Fruit fly (Drosophila melanogaster) whole organism, embryonic: ENCODE results near the gene CG42764.

Source experiments
- Awh ChIP-seq: fragments of 200-800 bp; sonication (Bioruptor generic); IDR thresholded peaks from 2 replicates; pipeline ENCODE4, ENCODE4 v1.3.6; 2022; ENCODE audit warnings: missing biosample characterization, missing genetic modification characterization
- BEAF-32 ChIP-seq: fragments of 200-800 bp; sonication (Bioruptor generic); optimal IDR thresholded peaks from 3 replicates; lab custom pipeline; 2017; ENCODE audit warnings: missing biosample characterization, missing genetic modification characterization, mild to moderate bottlenecking, moderate library complexity, missing genetic modification reagents
- CG1024 ChIP-seq: fragments of 200-800 bp; sonication (Bioruptor generic); IDR thresholded peaks from 2 replicates; pipeline ENCODE4 v1.3.6; 2022; ENCODE audit warnings: missing biosample characterization, missing genetic modification characterization
- CG10431 ChIP-seq: fragments of 200-800 bp; sonication (Bioruptor generic); optimal IDR thresholded peaks from 3 replicates; lab custom pipeline; 2018; ENCODE audit warnings: missing biosample characterization, mild to moderate bottlenecking, missing genetic modification characterization
- CG11504 ChIP-seq: fragments of 200-800 bp; sonication (Bioruptor generic); optimal IDR thresholded peaks from 3 replicates; lab custom pipeline; 2019; ENCODE audit warnings: missing biosample characterization, mild to moderate bottlenecking, missing genetic modification characterization, moderate library complexity
- CG12104 ChIP-seq: fragments of 200-800 bp; sonication (Bioruptor generic); optimal IDR thresholded peaks from 3 replicates; lab custom pipeline; 2016; ENCODE audit warnings: missing biosample characterization, missing genetic modification characterization
- CG12299 ChIP-seq: fragments of 200-800 bp; sonication (Bioruptor generic); optimal IDR thresholded peaks from 2 replicates; lab custom pipeline; 2018; ENCODE audit warnings: missing biosample characterization, mild to moderate bottlenecking, missing genetic modification characterization
- CG14050 ChIP-seq: fragments of 200-800 bp; sonication (Bioruptor generic); IDR thresholded peaks from 3 replicates; pipeline ENCODE4 v1.3.6; 2022; ENCODE audit warnings: missing biosample characterization, missing genetic modification characterization
- CG15696 ChIP-seq: fragments of 200-800 bp; sonication (Bioruptor generic); optimal IDR thresholded peaks from 2 replicates; lab custom pipeline; 2019; ENCODE audit warnings: missing biosample characterization, mild to moderate bottlenecking, missing genetic modification characterization, moderate library complexity
- CG1792 ChIP-seq: fragments of 200-800 bp; sonication (Bioruptor generic); optimal IDR thresholded peaks from 2 replicates; lab custom pipeline; 2016; ENCODE audit warnings: missing biosample characterization, missing genetic modification characterization
- CG2678 ChIP-seq: fragments of 200-800 bp; sonication (Bioruptor generic); optimal IDR thresholded peaks from 3 replicates; lab custom pipeline; 2019; ENCODE audit warnings: missing biosample characterization, mild to moderate bottlenecking, missing genetic modification characterization, moderate library complexity
- CG2875 ChIP-seq: fragments of 200-800 bp; sonication (Bioruptor generic); optimal IDR thresholded peaks from 2 replicates; lab custom pipeline; 2017; ENCODE audit warnings: missing biosample characterization, mild to moderate bottlenecking, missing genetic modification characterization, missing genetic modification reagents
- CG3065 ChIP-seq: fragments of 200-800 bp; sonication (Bioruptor generic); optimal IDR thresholded peaks from 2 replicates; lab custom pipeline; 2016; ENCODE audit warnings: missing biosample characterization, missing genetic modification characterization
- CG31224 ChIP-seq: fragments of 200-800 bp; sonication (Bioruptor generic); IDR thresholded peaks from 2 replicates; pipeline ENCODE4 v1.3.6; 2022; ENCODE audit warnings: missing biosample characterization, missing genetic modification characterization
- CG34376 ChIP-seq: fragments of 200-800 bp; sonication (Bioruptor generic); optimal IDR thresholded peaks from 2 replicates; lab custom pipeline; 2018; ENCODE audit warnings: missing biosample characterization, mild to moderate bottlenecking, missing genetic modification characterization
- CG3847 ChIP-seq: fragments of 200-800 bp; sonication (Bioruptor generic); IDR thresholded peaks from 2 replicates; pipeline ENCODE4 v1.3.6; 2022; ENCODE audit warnings: missing biosample characterization, missing genetic modification characterization
- CG4282 ChIP-seq: fragments of 200-800 bp; sonication (Bioruptor generic); optimal IDR thresholded peaks from 2 replicates; lab custom pipeline; 2016; ENCODE audit warnings: missing biosample characterization, missing genetic modification characterization
- CG6854 ChIP-seq: fragments of 200-800 bp; sonication (Bioruptor generic); optimal IDR thresholded peaks from 3 replicates; lab custom pipeline; 2017; ENCODE audit warnings: missing biosample characterization, mild to moderate bottlenecking, missing genetic modification characterization
- CG7271 ChIP-seq: fragments of 200-800 bp; sonication (Bioruptor generic); optimal IDR thresholded peaks from 2 replicates; lab custom pipeline; 2018; ENCODE audit warnings: missing biosample characterization, mild to moderate bottlenecking, missing genetic modification characterization, moderate library complexity
- CG7987 ChIP-seq: fragments of 200-800 bp; sonication (Bioruptor generic); optimal IDR thresholded peaks from 2 replicates; lab custom pipeline; 2018; ENCODE audit warnings: missing biosample characterization, mild to moderate bottlenecking, missing genetic modification characterization, moderate library complexity
- CG9727 ChIP-seq: fragments of 200-800 bp; sonication (Bioruptor generic); optimal IDR thresholded peaks from 3 replicates; lab custom pipeline; 2017; ENCODE audit warnings: missing biosample characterization, mild to moderate bottlenecking, missing genetic modification characterization
- CG9876 ChIP-seq: fragments of 200-800 bp; sonication (Bioruptor generic); optimal IDR thresholded peaks from 2 replicates; lab custom pipeline; 2016; ENCODE audit warnings: missing biosample characterization, missing genetic modification characterization
- Doc2 ChIP-seq: fragments of 200-800 bp; sonication (Bioruptor generic); IDR thresholded peaks from 2 replicates; pipeline ENCODE4 v1.3.6; 2022; ENCODE audit warnings: missing biosample characterization, missing genetic modification characterization
- Doc3 ChIP-seq: fragments of 200-800 bp; sonication (Bioruptor generic); IDR thresholded peaks from 3 replicates; pipeline ENCODE4 v1.3.6; 2022; ENCODE audit warnings: missing biosample characterization, missing genetic modification characterization; ENCODE audit not compliant: partially characterized antibody
- E2f2 ChIP-seq: fragments of 200-800 bp; sonication (Bioruptor generic); IDR thresholded peaks from 2 replicates; pipeline ENCODE4 v1.3.6; 2022; ENCODE audit warnings: missing biosample characterization, missing genetic modification characterization
- HHEX ChIP-seq: fragments of 200-800 bp; sonication (Bioruptor generic); optimal IDR thresholded peaks from 3 replicates; lab custom pipeline; 2017; ENCODE audit warnings: missing biosample characterization, mild to moderate bottlenecking, missing genetic modification characterization, missing genetic modification reagents
- Hmx ChIP-seq: fragments of 200-800 bp; sonication (Bioruptor generic); optimal IDR thresholded peaks from 2 replicates; lab custom pipeline; 2016; ENCODE audit warnings: missing biosample characterization, missing genetic modification characterization
- Lim3 ChIP-seq: fragments of 200-800 bp; sonication (Bioruptor generic); IDR thresholded peaks from 2 replicates; pipeline ENCODE4 v1.3.6; 2022; ENCODE audit warnings: missing biosample characterization, missing genetic modification characterization
- NFAT ChIP-seq: fragments of 200-800 bp; sonication (Bioruptor generic); IDR thresholded peaks from 2 replicates; pipeline ENCODE4 v1.3.6; 2022; ENCODE audit warnings: missing biosample characterization, missing genetic modification characterization
- Neu2 ChIP-seq: fragments of 200-800 bp; sonication (Bioruptor generic); optimal IDR thresholded peaks from 3 replicates; lab custom pipeline; 2016; ENCODE audit warnings: missing biosample characterization, missing genetic modification characterization, borderline replicate concordance
- Nf-YC ChIP-seq: fragments of 200-800 bp; optimal IDR thresholded peaks from 3 replicates; lab custom pipeline; 2019; ENCODE audit warnings: missing biosample characterization, mild to moderate bottlenecking, missing genetic modification characterization, moderate library complexity
- ap ChIP-seq: fragments of 200-800 bp; sonication (Bioruptor generic); IDR thresholded peaks from 2 replicates; pipeline ENCODE4 v1.3.6; 2022; ENCODE audit warnings: missing biosample characterization, missing genetic modification characterization
- bowl ChIP-seq: fragments of 200-800 bp; sonication (Bioruptor generic); IDR thresholded peaks from 2 replicates; pipeline ENCODE4 v1.3.6; 2022; ENCODE audit warnings: missing biosample characterization, missing genetic modification characterization
- bsh ChIP-seq, 2 experiments: fragments of 200-800 bp; sonication (Bioruptor generic); optimal IDR thresholded peaks; 2 replicates each; lab custom pipeline; 2017 to 2018; ENCODE audit warnings: mild to moderate bottlenecking in 2 of 2, missing biosample characterization in 2 of 2, missing genetic modification characterization in 2 of 2, moderate library complexity in 1 of 2
- chinmo ChIP-seq: fragments of 200-800 bp; sonication (Bioruptor generic); IDR thresholded peaks from 4 replicates; pipeline ENCODE4 v1.3.6; 2022; ENCODE audit warnings: missing biosample characterization, missing genetic modification characterization; ENCODE audit not compliant: partially characterized antibody
- chm ChIP-seq: fragments of 200-800 bp; sonication (Bioruptor generic); IDR thresholded peaks from 2 replicates; pipeline ENCODE4 v1.3.6; 2022; ENCODE audit warnings: missing biosample characterization, missing genetic modification characterization
- fru ChIP-seq: fragments of >200 bp; optimal IDR thresholded peaks from 2 replicates; lab custom pipeline; 2017
- gce ChIP-seq: fragments of 200-800 bp; sonication (Bioruptor generic); IDR thresholded peaks from 3 replicates; pipeline ENCODE4 v1.3.6; 2022; ENCODE audit warnings: missing biosample characterization, missing genetic modification characterization
- gsb ChIP-seq: fragments of 200-800 bp; sonication (Bioruptor generic); IDR thresholded peaks from 2 replicates; pipeline ENCODE4 v1.3.6; 2022; ENCODE audit warnings: missing biosample characterization, missing genetic modification characterization
- ham ChIP-seq: fragments of 200-800 bp; sonication (Bioruptor generic); IDR thresholded peaks from 2 replicates; pipeline ENCODE4 v1.3.6; 2022; ENCODE audit warnings: missing biosample characterization, missing genetic modification characterization
- hbn ChIP-seq: fragments of 200-800 bp; sonication (Bioruptor generic); IDR thresholded peaks from 2 replicates; pipeline ENCODE4 v1.3.6; 2022; ENCODE audit warnings: missing biosample characterization, missing genetic modification characterization; ENCODE audit not compliant: partially characterized antibody
- knrl ChIP-seq: fragments of 200-800 bp; sonication (Bioruptor generic); IDR thresholded peaks from 3 replicates; pipeline ENCODE4 v1.3.6; 2022; ENCODE audit warnings: missing biosample characterization, missing genetic modification characterization; ENCODE audit not compliant: partially characterized antibody
- psq ChIP-seq: fragments of 200-800 bp; sonication (Bioruptor generic); optimal IDR thresholded peaks from 2 replicates; lab custom pipeline; 2017; ENCODE audit warnings: missing biosample characterization, missing genetic modification characterization
- run ChIP-seq: fragments of 200-800 bp; sonication (Bioruptor generic); optimal IDR thresholded peaks from 3 replicates; lab custom pipeline; 2018; ENCODE audit warnings: missing biosample characterization, mild to moderate bottlenecking, missing genetic modification characterization
- sd ChIP-seq: fragments of 200-800 bp; sonication (Bioruptor generic); optimal IDR thresholded peaks from 3 replicates; lab custom pipeline; 2018; ENCODE audit warnings: missing biosample characterization, mild to moderate bottlenecking, missing genetic modification characterization, moderate library complexity
- sug ChIP-seq: fragments of 200-800 bp; optimal IDR thresholded peaks from 2 replicates; lab custom pipeline; 2019; ENCODE audit warnings: missing biosample characterization, mild to moderate bottlenecking, missing genetic modification characterization, moderate library complexity
- tap ChIP-seq: fragments of 200-800 bp; optimal IDR thresholded peaks from 3 replicates; lab custom pipeline; 2019; ENCODE audit warnings: missing biosample characterization, mild to moderate bottlenecking, missing genetic modification characterization, moderate library complexity
- tgo ChIP-seq: fragments of 200-800 bp; sonication (Bioruptor generic); IDR thresholded peaks from 3 replicates; pipeline ENCODE4 v1.3.6; 2022; ENCODE audit warnings: missing biosample characterization, missing genetic modification characterization
- tin ChIP-seq: fragments of 200-800 bp; sonication (Bioruptor generic); optimal IDR thresholded peaks from 3 replicates; lab custom pipeline; 2016; ENCODE audit warnings: missing biosample characterization, missing genetic modification characterization

CG42764 gene

DNA sequence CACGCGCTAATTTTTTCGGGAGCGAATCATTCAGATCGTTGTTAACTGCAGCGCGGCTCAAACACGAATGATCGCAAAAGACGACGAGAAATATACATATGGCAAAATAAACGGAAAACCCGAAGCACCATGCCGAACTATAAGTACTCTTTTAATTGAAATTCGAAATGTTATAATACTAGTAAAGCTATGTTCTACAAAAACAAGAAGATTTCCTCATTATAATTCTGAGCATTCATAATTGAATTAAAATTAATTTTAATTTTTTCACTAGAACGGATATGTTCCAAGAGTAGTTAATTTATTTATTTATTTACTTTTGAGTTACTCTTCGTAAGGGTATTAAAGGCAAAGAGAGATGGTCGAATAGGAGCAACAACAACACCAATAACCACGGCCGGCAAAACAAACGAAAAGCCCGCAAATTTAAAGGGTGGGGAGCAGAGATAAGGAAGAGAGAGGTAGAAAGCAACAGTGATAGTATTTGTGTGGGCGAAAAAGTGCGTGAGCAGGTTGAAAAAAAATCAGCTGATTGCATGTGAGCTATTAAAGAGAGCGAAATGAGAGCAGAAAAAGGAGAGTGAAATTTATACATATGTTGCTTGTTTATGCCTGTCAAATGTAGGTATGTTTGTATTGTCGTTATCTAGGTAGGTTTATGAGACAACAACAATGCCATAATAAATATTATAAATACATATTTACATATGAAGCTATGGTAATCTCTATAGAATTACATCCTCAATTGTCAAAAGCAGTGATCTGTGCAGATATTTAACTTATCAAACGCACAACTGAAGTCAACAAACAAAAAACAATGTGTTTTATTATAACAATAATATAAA, 27.8 kb upstream of the CG42764 start (continued):
- TF ChIP-seq CG7987 (no peak), Doc2 (GFP tag; lab: Robert Waterston, UW) (no peak), ap (GFP tag; lab: Robert Waterston, UW) (peak; percentile 56), CG1024 (no peak), fru (no peak), gsb (GFP tag; lab: Robert Waterston, UW) (0 out of 2 replicates have a peak, but pooled peaks have one; percentile 41), hbn (GFP tag; lab: Robert Waterston, UW) (no peak), tgo (peak; percentile 86), CG12299 (tag; lab: Kevin White, UChicago) (no peak), CG2678 (tag; lab: Kevin White, UChicago) (peak; percentile 85), run (tag; lab: Kevin White, UChicago) (peak; percentile 57), tin (GFP tag; lab: Kevin White, UChicago) (peak; percentile 50), CG10431 (GFP tag; lab: Kevin White, UChicago) (peak; percentile 37), CG14050 (peak; percentile 67), CG31224 (GFP tag; lab: Robert Waterston, UW) (peak; percentile 77), CG9727 (peak; percentile 73), chinmo (GFP tag; lab: Robert Waterston, UW) (0 out of 4 replicates have a peak, but pooled peaks have one; percentile 30), CG3065 (GFP tag; lab: Kevin White, UChicago) (no peak), bsh (GFP tag; optimal IDR thresholded peaks at IDR 0.05; lab: Kevin White, UChicago) (peak; percentile 32 to 57), CG4282 (GFP tag; lab: Kevin White, UChicago) (no peak), CG11504 (peak; percentile 90), CG3847 (GFP tag; lab: Robert Waterston, UW) (peak; percentile 72), Awh (GFP tag; lab: Robert Waterston, UW) (peak; percentile 56), CG12104 (GFP tag; lab: Kevin White, UChicago) (peak; percentile 60), BEAF-32 (GFP tag; lab: Kevin White, UChicago) (no peak), Lim3 (GFP tag; lab: Robert Waterston, UW) (no peak; the same call in 1 of the 2 replicates), CG9876 (GFP tag; lab: Kevin White, UChicago) (no peak), psq (GFP tag; lab: Kevin White, UChicago) (peak; percentile 39), CG15696 (tag; lab: Kevin White, UChicago) (peak; percentile 35), CG1792 (GFP tag; lab: Kevin White, UChicago) (peak; percentile 13)
- TF ChIP-seq, all 482 proteins: peak for 304

DNA sequence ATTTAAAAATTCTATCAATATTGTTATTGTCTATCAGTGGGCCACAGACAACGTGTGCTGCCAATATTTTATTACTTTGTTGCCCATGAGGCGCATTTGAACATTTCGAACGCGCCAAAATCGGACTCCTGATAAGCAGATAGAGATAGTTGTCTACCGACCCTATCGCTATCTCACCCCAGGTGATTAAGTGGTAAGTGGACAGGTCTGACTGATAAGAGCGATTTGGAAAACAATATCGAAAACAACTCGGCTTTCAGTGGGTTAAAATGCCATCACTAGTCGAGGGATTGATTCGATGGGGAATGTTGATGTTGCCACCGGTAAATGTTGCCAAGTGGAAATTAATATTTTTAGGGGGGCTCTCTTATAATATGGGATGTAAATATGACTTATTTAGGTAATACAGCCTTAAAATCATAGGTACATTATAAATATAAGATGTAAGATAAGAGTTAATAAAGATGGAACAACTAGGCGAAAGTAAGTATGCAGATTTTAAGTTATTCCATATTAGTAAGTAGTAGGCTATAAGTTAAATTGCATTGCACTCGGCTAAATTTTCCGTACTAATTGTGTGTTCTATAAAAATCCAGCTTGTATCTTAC, 25.8 kb upstream of the CG42764 start, which contains the start of gene ND-39:
TSS of gene ND-39 (plus strand) at position 558 of the 608 bp plus-strand sequence.
- TF ChIP-seq Neu2 (GFP tag; lab: Kevin White, UChicago) (peak; percentile 75), CG2875 (GFP tag; lab: Kevin White, UChicago) (no peak), chm (no peak), bowl (GFP tag; lab: Robert Waterston, UW) (no peak), tap (tag; lab: Kevin White, UChicago) (no peak), Hmx (GFP tag; lab: Kevin White, UChicago) (no peak), Nf-YC (no peak), HHEX (no peak), E2f2 (peak; percentile 63), CG7271 (tag; lab: Kevin White, UChicago) (no peak), gce (GFP tag; lab: Robert Waterston, UW) (no peak), Doc3 (GFP tag; lab: Robert Waterston, UW) (0 out of 3 replicates have a peak, but pooled peaks have one; percentile 22), CG6854 (GFP tag; lab: Kevin White, UChicago) (no peak), CG34376 (GFP tag; lab: Kevin White, UChicago) (peak; percentile 35), sug (tag; lab: Kevin White, UChicago) (peak; percentile 63), sd (tag; lab: Kevin White, UChicago) (peak; percentile 17), knrl (peak; percentile 10; the same call in 1 of the 3 replicates), ham (no peak), NFAT (GFP tag; lab: Robert Waterston, UW) (no peak)
